Fruit fly (Drosophila melanogaster) whole organism, embryonic: Measurements from ENCODE around the gene Bacc.
A peak's percentile ranks its signal among the peaks of the same experiment; 100 is the strongest.

Source experiments
- B-H2 ChIP-seq: fragments of 200-800 bp; sonication (Bioruptor generic); optimal IDR thresholded peaks from 2 replicates; lab custom pipeline; 2018; ENCODE audit warnings: missing biosample characterization, mild to moderate bottlenecking, missing genetic modification characterization
- CG10267 ChIP-seq: fragments of 200-800 bp; sonication (Bioruptor generic); optimal IDR thresholded peaks from 2 replicates; lab custom pipeline; 2018; ENCODE audit warnings: missing biosample characterization, mild to moderate bottlenecking, missing genetic modification characterization, moderate library complexity
- CG10959 ChIP-seq: fragments of 200-800 bp; sonication (Bioruptor generic); IDR thresholded peaks from 2 replicates; pipeline ENCODE4 v1.3.6; 2022; ENCODE audit warnings: missing biosample characterization, missing genetic modification characterization
- CG11247 ChIP-seq: fragments of 200-800 bp; sonication (Bioruptor generic); IDR thresholded peaks from 2 replicates; pipeline ENCODE4 v1.3.6; 2022; ENCODE audit warnings: missing biosample characterization, missing genetic modification characterization
- CG13287 ChIP-seq: fragments of 200-800 bp; sonication (Bioruptor generic); IDR thresholded peaks from 2 replicates; pipeline ENCODE4 v1.3.6; 2022; ENCODE audit warnings: missing biosample characterization, missing genetic modification characterization; ENCODE audit not compliant: partially characterized antibody
- CG13775 ChIP-seq: fragments of 200-800 bp; sonication (Bioruptor generic); optimal IDR thresholded peaks from 3 replicates; lab custom pipeline; 2017; ENCODE audit warnings: missing biosample characterization, mild to moderate bottlenecking, missing genetic modification characterization
- CG15479 ChIP-seq: fragments of 200-800 bp; sonication (Bioruptor generic); optimal IDR thresholded peaks from 3 replicates; lab custom pipeline; 2019; ENCODE audit warnings: missing biosample characterization, mild to moderate bottlenecking, missing genetic modification characterization, moderate library complexity
- CG1603 ChIP-seq: fragments of 200-800 bp; sonication (Bioruptor generic); optimal IDR thresholded peaks from 2 replicates; lab custom pipeline; 2019; ENCODE audit warnings: missing biosample characterization, mild to moderate bottlenecking, missing genetic modification characterization, moderate library complexity
- CG16815 ChIP-seq: fragments of 200-800 bp; sonication (Bioruptor generic); optimal IDR thresholded peaks from 3 replicates; lab custom pipeline; 2017; ENCODE audit warnings: missing biosample characterization, mild to moderate bottlenecking, missing genetic modification characterization
- CG17361 ChIP-seq: fragments of 200-800 bp; sonication (Bioruptor generic); IDR thresholded peaks from 3 replicates; pipeline ENCODE4 v1.3.6; 2022; ENCODE audit warnings: missing biosample characterization, missing genetic modification characterization
- CG17612 ChIP-seq: fragments of 200-800 bp; sonication (Bioruptor generic); IDR thresholded peaks from 2 replicates; pipeline ENCODE4 v1.3.6; 2022; ENCODE audit warnings: missing biosample characterization, missing genetic modification characterization
- CG18476 ChIP-seq: fragments of 200-800 bp; sonication (Bioruptor generic); optimal IDR thresholded peaks from 2 replicates; lab custom pipeline; 2016; ENCODE audit warnings: missing biosample characterization, mild to moderate bottlenecking, missing genetic modification characterization
- CG18764 ChIP-seq: fragments of 200-800 bp; sonication (Bioruptor generic); optimal IDR thresholded peaks from 3 replicates; lab custom pipeline; 2016; ENCODE audit warnings: missing biosample characterization, missing genetic modification characterization
- CG31441 ChIP-seq: fragments of 200-800 bp; sonication (Bioruptor generic); IDR thresholded peaks from 2 replicates; pipeline ENCODE4 v1.3.6; 2022; ENCODE audit warnings: missing biosample characterization, missing genetic modification characterization
- CG3281 ChIP-seq: fragments of 200-800 bp; sonication (Bioruptor generic); optimal IDR thresholded peaks from 3 replicates; lab custom pipeline; 2017; ENCODE audit warnings: missing biosample characterization, mild to moderate bottlenecking, missing genetic modification characterization
- CG5245 ChIP-seq: fragments of 200-800 bp; sonication (Bioruptor generic); optimal IDR thresholded peaks from 3 replicates; lab custom pipeline; 2016; ENCODE audit warnings: missing biosample characterization, missing genetic modification characterization
- CG6813 ChIP-seq: fragments of 200-800 bp; sonication (Bioruptor generic); optimal IDR thresholded peaks from 2 replicates; lab custom pipeline; 2017; ENCODE audit warnings: missing biosample characterization, missing genetic modification characterization, mild to moderate bottlenecking, moderate library complexity, missing genetic modification reagents
- CG7556 ChIP-seq: fragments of 200-800 bp; sonication (Bioruptor generic); optimal IDR thresholded peaks from 2 replicates; lab custom pipeline; 2017; ENCODE audit warnings: missing biosample characterization, mild to moderate bottlenecking, missing genetic modification characterization
- CG7839 ChIP-seq: fragments of 200-800 bp; sonication (Bioruptor generic); optimal IDR thresholded peaks from 3 replicates; lab custom pipeline; 2018; ENCODE audit warnings: missing biosample characterization, mild to moderate bottlenecking, missing genetic modification characterization, moderate library complexity
- CG8924 ChIP-seq: fragments of 200-800 bp; optimal IDR thresholded peaks from 3 replicates; lab custom pipeline; 2019; ENCODE audit warnings: missing biosample characterization, mild to moderate bottlenecking, missing genetic modification characterization, moderate library complexity
- CG9876 ChIP-seq: fragments of 200-800 bp; sonication (Bioruptor generic); optimal IDR thresholded peaks from 2 replicates; lab custom pipeline; 2016; ENCODE audit warnings: missing biosample characterization, missing genetic modification characterization
- Camta ChIP-seq: fragments of 200-800 bp; sonication (Bioruptor generic); optimal IDR thresholded peaks from 2 replicates; lab custom pipeline; 2016; ENCODE audit warnings: missing biosample characterization, missing genetic modification characterization
- Dek ChIP-seq: fragments of 200-800 bp; sonication (Bioruptor generic); optimal IDR thresholded peaks from 3 replicates; lab custom pipeline; 2019; ENCODE audit warnings: missing biosample characterization, mild to moderate bottlenecking, missing genetic modification characterization, moderate library complexity
- HLHmδ ChIP-seq: fragments of 200-800 bp; sonication (Bioruptor generic); optimal IDR thresholded peaks from 2 replicates; lab custom pipeline; 2018; ENCODE audit warnings: missing biosample characterization, mild to moderate bottlenecking, missing genetic modification characterization, moderate library complexity
- Hey ChIP-seq: fragments of 200-800 bp; sonication (Bioruptor generic); optimal IDR thresholded peaks from 3 replicates; lab custom pipeline; 2018; ENCODE audit warnings: missing biosample characterization, mild to moderate bottlenecking, missing genetic modification characterization
- Hmr ChIP-seq: fragments of 200-800 bp; sonication (Bioruptor generic); optimal IDR thresholded peaks from 3 replicates; lab custom pipeline; 2017; ENCODE audit warnings: mild to moderate bottlenecking, missing biosample characterization, missing genetic modification reagents, missing genetic modification characterization
- Lhr ChIP-seq: fragments of 200-800 bp; sonication (Bioruptor generic); optimal IDR thresholded peaks from 3 replicates; lab custom pipeline; 2017; ENCODE audit warnings: mild to moderate bottlenecking, missing biosample characterization, missing genetic modification reagents, missing genetic modification characterization
- Mes4 ChIP-seq: fragments of 200-800 bp; sonication (Bioruptor generic); optimal IDR thresholded peaks from 2 replicates; lab custom pipeline; 2016; ENCODE audit warnings: missing biosample characterization, missing genetic modification characterization
- Ssrp ChIP-seq: fragments of 200-800 bp; sonication (Bioruptor generic); optimal IDR thresholded peaks from 2 replicates; lab custom pipeline; 2018; ENCODE audit warnings: missing biosample characterization, mild to moderate bottlenecking, missing genetic modification characterization, moderate library complexity
- Usf ChIP-seq: fragments of 200-800 bp; sonication (Bioruptor generic); optimal IDR thresholded peaks from 2 replicates; lab custom pipeline; 2017; ENCODE audit warnings: missing genotype, missing biosample characterization, missing genetic modification characterization
- amos ChIP-seq: fragments of 200-800 bp; sonication (Bioruptor generic); IDR thresholded peaks from 2 replicates; pipeline ENCODE4 v1.3.6; 2022; ENCODE audit warnings: missing biosample characterization, missing genetic modification characterization; ENCODE audit not compliant: partially characterized antibody
- bowl ChIP-seq: fragments of 200-800 bp; sonication (Bioruptor generic); IDR thresholded peaks from 2 replicates; pipeline ENCODE4 v1.3.6; 2022; ENCODE audit warnings: missing biosample characterization, missing genetic modification characterization
- cad ChIP-seq: fragments of >200 bp; optimal IDR thresholded peaks from 2 replicates; lab custom pipeline; 2017; ENCODE audit warnings: missing biosample characterization, missing genetic modification characterization
- cato ChIP-seq: fragments of 200-800 bp; sonication (Bioruptor generic); optimal IDR thresholded peaks from 2 replicates; lab custom pipeline; 2016; ENCODE audit warnings: missing biosample characterization, missing genetic modification characterization, borderline replicate concordance
- caup ChIP-seq: fragments of 200-800 bp; sonication (Bioruptor generic); optimal IDR thresholded peaks from 3 replicates; lab custom pipeline; 2017; ENCODE audit warnings: missing biosample characterization, mild to moderate bottlenecking, missing genetic modification characterization, moderate library complexity; ENCODE audit not compliant: severe bottlenecking
- fd102C ChIP-seq: fragments of 200-800 bp; sonication (Bioruptor generic); optimal IDR thresholded peaks from 2 replicates; lab custom pipeline; 2018; ENCODE audit warnings: missing biosample characterization, mild to moderate bottlenecking, missing genetic modification characterization, moderate library complexity
- fd96Cb ChIP-seq: fragments of 200-800 bp; sonication (Bioruptor generic); optimal IDR thresholded peaks from 2 replicates; lab custom pipeline; 2018; ENCODE audit warnings: missing biosample characterization, mild to moderate bottlenecking, missing genetic modification characterization, moderate library complexity
- gem ChIP-seq: fragments of 200-800 bp; sonication (Bioruptor generic); optimal IDR thresholded peaks from 2 replicates; lab custom pipeline; 2019; ENCODE audit warnings: missing biosample characterization, mild to moderate bottlenecking, missing genetic modification characterization, moderate library complexity
- grn ChIP-seq: fragments of 200-800 bp; sonication (Bioruptor generic); optimal IDR thresholded peaks from 3 replicates; lab custom pipeline; 2017; ENCODE audit warnings: missing biosample characterization, missing genetic modification characterization
- lbe ChIP-seq: fragments of 200-800 bp; sonication (Bioruptor generic); optimal IDR thresholded peaks from 2 replicates; lab custom pipeline; 2016; ENCODE audit warnings: missing biosample characterization, mild to moderate bottlenecking, missing genetic modification characterization
- mam ChIP-seq: fragments of 200-800 bp; sonication (Bioruptor generic); optimal IDR thresholded peaks from 3 replicates; lab custom pipeline; 2016; ENCODE audit warnings: missing biosample characterization, missing genetic modification characterization
- pros ChIP-seq: fragments of 200-800 bp; sonication (Bioruptor generic); optimal IDR thresholded peaks from 3 replicates; lab custom pipeline; 2019; ENCODE audit warnings: missing biosample characterization, mild to moderate bottlenecking, missing genetic modification characterization, moderate library complexity
- run ChIP-seq: fragments of 200-800 bp; sonication (Bioruptor generic); optimal IDR thresholded peaks from 3 replicates; lab custom pipeline; 2018; ENCODE audit warnings: missing biosample characterization, mild to moderate bottlenecking, missing genetic modification characterization
- sima ChIP-seq: fragments of 200-800 bp; sonication (Bioruptor generic); optimal IDR thresholded peaks from 2 replicates; lab custom pipeline; 2016; ENCODE audit warnings: missing biosample characterization, missing genetic modification characterization
- sisA ChIP-seq: fragments of 200-800 bp; sonication (Bioruptor generic); IDR thresholded peaks from 2 replicates; pipeline ENCODE4 v1.3.6; 2022; ENCODE audit warnings: missing biosample characterization, missing genetic modification characterization
- tgo ChIP-seq: fragments of 200-800 bp; sonication (Bioruptor generic); IDR thresholded peaks from 3 replicates; pipeline ENCODE4 v1.3.6; 2022; ENCODE audit warnings: missing biosample characterization, missing genetic modification characterization
- tin ChIP-seq: fragments of 200-800 bp; sonication (Bioruptor generic); optimal IDR thresholded peaks from 3 replicates; lab custom pipeline; 2016; ENCODE audit warnings: missing biosample characterization, missing genetic modification characterization
- tio ChIP-seq: fragments of 200-800 bp; sonication (Bioruptor generic); optimal IDR thresholded peaks from 2 replicates; lab custom pipeline; 2017; ENCODE audit warnings: missing biosample characterization, missing genetic modification characterization, inconsistent platforms
- zen ChIP-seq: fragments of 200-800 bp; sonication (Bioruptor generic); optimal IDR thresholded peaks from 3 replicates; lab custom pipeline; 2018; ENCODE audit warnings: missing biosample characterization, mild to moderate bottlenecking, missing genetic modification characterization, moderate library complexity
- zfh2 ChIP-seq: fragments of 200-800 bp; sonication (Bioruptor generic); optimal IDR thresholded peaks from 2 replicates; lab custom pipeline; 2016; ENCODE audit warnings: missing biosample characterization, missing genetic modification characterization

Bacc gene

DNA sequence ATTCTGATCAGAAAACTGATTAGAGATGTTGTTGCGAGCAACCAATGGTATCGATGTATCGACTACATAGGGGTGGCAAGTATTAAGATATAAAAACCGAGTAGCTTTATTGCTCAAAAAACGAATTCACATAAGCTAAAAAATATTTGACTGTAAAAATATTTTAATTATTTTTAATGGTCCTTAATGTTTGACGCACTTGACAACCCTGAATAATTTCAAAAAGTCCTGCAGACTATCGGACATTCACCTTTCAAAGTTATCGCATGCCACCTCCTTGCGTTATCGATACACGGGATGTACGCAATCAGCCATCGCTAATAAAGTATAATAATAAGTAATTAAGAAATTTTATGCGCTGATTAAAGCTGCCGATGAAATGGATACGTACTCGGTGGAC, 7.4 kb downstream of the Bacc start, which contains the start of the genes HemK2, Snapin and Tnpo-SR (continued):
- TF ChIP-seq fd96Cb (tag; lab: Kevin White, UChicago) (peak; percentile 84), Ssrp (tag; lab: Kevin White, UChicago) (peak; percentile 92), CG15479 (peak; percentile 6), CG18476 (peak; percentile 89), zfh2 (peak; percentile 92), CG16815 (GFP tag; lab: Kevin White, UChicago) (peak; percentile 85), Usf (peak; percentile 82), fd102C (GFP tag; lab: Kevin White, UChicago) (peak; percentile 35), Mes4 (GFP tag; lab: Kevin White, UChicago) (peak; percentile 26), CG5245 (GFP tag; lab: Kevin White, UChicago) (peak; percentile 83), sisA (GFP tag; lab: Robert Waterston, UW) (peak; percentile 91), Hey (peak; percentile 53), lbe (GFP tag; lab: Kevin White, UChicago) (peak; percentile 93), CG8924 (tag; lab: Kevin White, UChicago) (peak; percentile 92), CG11247 (GFP tag; lab: Robert Waterston, UW) (peak; percentile 94), CG13287 (GFP tag; lab: Robert Waterston, UW) (peak; percentile 99), CG31441 (GFP tag; lab: Robert Waterston, UW) (peak; percentile 94), CG10959 (GFP tag; lab: Robert Waterston, UW) (peak; percentile 87), tio (GFP tag; lab: Kevin White, UChicago) (no peak), grn (GFP tag; lab: Kevin White, UChicago) (peak; percentile 41), CG1603 (tag; lab: Kevin White, UChicago) (peak; percentile 81), CG17612 (GFP tag; lab: Robert Waterston, UW) (peak; percentile 89), sima (no peak), CG3281 (GFP tag; lab: Kevin White, UChicago) (peak; percentile 87), B-H2 (GFP tag; lab: Kevin White, UChicago) (peak; percentile 95), cad (no peak), CG7839 (tag; lab: Kevin White, UChicago) (peak; percentile 92), CG18764 (GFP tag; lab: Kevin White, UChicago) (peak; percentile 83), gem (tag; lab: Kevin White, UChicago) (peak; percentile 95), Hmr (GFP tag; lab: Kevin White, UChicago) (peak; percentile 93), amos (GFP tag; lab: Robert Waterston, UW) (peak; percentile 93), pros (GFP tag; lab: Kevin White, UChicago) (peak; percentile 20), Camta (GFP tag; lab: Kevin White, UChicago) (peak; percentile 83), CG13775 (GFP tag; lab: Kevin White, UChicago) (peak; percentile 93), Lhr (GFP tag; lab: Kevin White, UChicago) (peak; percentile 82), tgo (peak; percentile 95), tin (GFP tag; lab: Kevin White, UChicago) (peak; percentile 89), mam (GFP tag; lab: Kevin White, UChicago) (peak; percentile 91), run (tag; lab: Kevin White, UChicago) (peak; percentile 62), zen (tag; lab: Kevin White, UChicago) (peak; percentile 97), bowl (peak; percentile 15; the same call in 1 of the 2 replicates), CG10267 (tag; lab: Kevin White, UChicago) (peak; percentile 88), CG17361 (peak; percentile 94), CG6813 (peak; percentile 73), CG9876 (GFP tag; lab: Kevin White, UChicago) (peak; percentile 69), HLHmδ (GFP tag; lab: Kevin White, UChicago) (no peak), CG7556 (GFP tag; lab: Kevin White, UChicago) (peak; percentile 91), cato (GFP tag; lab: Kevin White, UChicago) (peak; percentile 61), caup (peak; percentile 91), Dek (tag; lab: Kevin White, UChicago) (peak; percentile 91)
